Worm (Caenorhabditis elegans) whole organism, L4 larva: ENCODE data around the gene F30B5.11.

Experiments used
- R02D3.7 ChIP-seq: fragments of 150-350 bp; sonication (generic microtip); optimal IDR thresholded peaks from 3 replicates; lab custom pipeline; 2014; ENCODE audit warnings: missing biosample characterization, missing genetic modification characterization
- T20F7.1 ChIP-seq: fragments of 200-800 bp; sonication (Bioruptor generic); optimal IDR thresholded peaks from 2 replicates; lab custom pipeline; 2018; ENCODE audit warnings: mild to moderate bottlenecking, missing genetic modification characterization, missing compliant biosample characterization
- Y48G9A.11 ChIP-seq: fragments of 200-800 bp; sonication (Bioruptor generic); IDR thresholded peaks from 2 replicates; pipeline ENCODE4 v1.3.6; 2022; ENCODE audit warnings: missing genetic modification reagents, missing genetic modification characterization, missing compliant biosample characterization
- aha-1 ChIP-seq: fragments of 150-350 bp; peaks from one replicate; lab custom pipeline; 2014; ENCODE audit warnings: missing biosample characterization, missing genetic modification characterization
- ama-1 ChIP-seq: fragments of 150-350 bp; optimal IDR thresholded peaks from 2 replicates; lab custom pipeline; 2014; ENCODE audit warnings: inconsistent platforms, mixed read lengths
- ceh-28 ChIP-seq: fragments of 150-350 bp; optimal IDR thresholded peaks from 2 replicates; lab custom pipeline; 2014; ENCODE audit warnings: missing biosample characterization, missing genetic modification reagents, missing genetic modification characterization
- ceh-32 ChIP-seq: sonication (generic microtip); optimal IDR thresholded peaks from 2 replicates; lab custom pipeline; 2016; ENCODE audit warnings: mild to moderate bottlenecking, missing genetic modification characterization, missing compliant biosample characterization; ENCODE audit not compliant: poor library complexity
- ceh-82 ChIP-seq: sonication (generic microtip); optimal IDR thresholded peaks from 2 replicates; lab custom pipeline; 2017; ENCODE audit warnings: missing biosample characterization, missing genetic modification characterization
- ces-1 ChIP-seq: fragments of 150-350 bp; sonication (generic microtip); optimal IDR thresholded peaks from 4 replicates; lab custom pipeline; 2014; ENCODE audit warnings: missing biosample characterization, missing genetic modification reagents, missing genetic modification characterization
- cey-2 ChIP-seq: sonication (generic microtip); optimal IDR thresholded peaks from 3 replicates; lab custom pipeline; 2017; ENCODE audit warnings: missing genetic modification characterization, mild to moderate bottlenecking, missing compliant biosample characterization, antibody characterized with exemption, borderline replicate concordance; ENCODE audit not compliant: insufficient read depth
- daf-12 ChIP-seq: fragments of 150-350 bp; optimal IDR thresholded peaks from 2 replicates; lab custom pipeline; 2014; ENCODE audit warnings: missing biosample characterization, missing genetic modification reagents, missing genetic modification characterization
- daf-16 ChIP-seq, 3 experiments: sonication (generic microtip); optimal IDR thresholded peaks; 2 replicates each; lab custom pipeline; 2016 to 2017; ENCODE audit warnings: missing genetic modification characterization in 3 of 3, missing genetic modification reagents in 3 of 3, mild to moderate bottlenecking in 2 of 3, missing compliant biosample characterization in 2 of 3, missing biosample characterization in 1 of 3, moderate library complexity in 1 of 3
- daf-19 ChIP-seq: fragments of 200-800 bp; sonication (Bioruptor generic); conservative IDR thresholded peaks from 2 replicates; pipeline ENCODE4 v1.3.6; 2022; ENCODE audit warnings: missing genetic modification characterization, missing compliant biosample characterization
- daf-8 ChIP-seq: fragments of 200-800 bp; sonication (Bioruptor generic); IDR thresholded peaks from 2 replicates; pipeline ENCODE4 v1.3.6; 2022; ENCODE audit warnings: missing genetic modification characterization, missing compliant biosample characterization
- dmd-6 ChIP-seq: fragments of 200-800 bp; sonication (Bioruptor generic); IDR thresholded peaks from 2 replicates; pipeline ENCODE4 v1.3.6; 2022; ENCODE audit warnings: missing genetic modification reagents, missing genetic modification characterization, missing compliant biosample characterization
- dpl-1 ChIP-seq: fragments of 150-350 bp; optimal IDR thresholded peaks from 2 replicates; lab custom pipeline; 2014; ENCODE audit warnings: missing biosample characterization, missing genetic modification reagents, missing genetic modification characterization
- duxl-1 ChIP-seq: sonication (generic microtip); optimal IDR thresholded peaks from 2 replicates; lab custom pipeline; 2016; ENCODE audit warnings: mild to moderate bottlenecking, missing genetic modification characterization, moderate library complexity, missing compliant biosample characterization; ENCODE audit not compliant: poor library complexity
- dve-1 ChIP-seq: sonication (generic microtip); optimal IDR thresholded peaks from 2 replicates; lab custom pipeline; 2017; ENCODE audit warnings: antibody characterized with exemption, mild to moderate bottlenecking, missing genetic modification characterization, missing compliant biosample characterization; ENCODE audit not compliant: insufficient read depth
- fkh-10 ChIP-seq: fragments of 150-350 bp; optimal IDR thresholded peaks from 2 replicates; lab custom pipeline; 2014; ENCODE audit warnings: missing biosample characterization, missing genetic modification reagents, missing genetic modification characterization
- hif-1 ChIP-seq, 2 experiments: sonication (generic microtip); optimal IDR thresholded peaks; 2 replicates each; lab custom pipeline; 2016 to 2017; ENCODE audit warnings: missing compliant biosample characterization in 2 of 2, missing genetic modification characterization in 2 of 2, missing genetic modification reagents in 2 of 2, missing genotype in 2 of 2, mild to moderate bottlenecking in 1 of 2
- hlh-11 ChIP-seq: fragments of 200-800 bp; sonication (Bioruptor generic); optimal IDR thresholded peaks from 2 replicates; lab custom pipeline; 2018; ENCODE audit warnings: mild to moderate bottlenecking, missing genetic modification characterization, missing compliant biosample characterization
- hlh-30 ChIP-seq: sonication (generic microtip); optimal IDR thresholded peaks from 2 replicates; lab custom pipeline; 2017; ENCODE audit warnings: antibody characterized with exemption, mild to moderate bottlenecking, missing genetic modification characterization, missing compliant biosample characterization; ENCODE audit not compliant: insufficient read depth
- hmg-1.1 ChIP-seq: fragments of 200-800 bp; sonication (Bioruptor generic); IDR thresholded peaks from 2 replicates; pipeline ENCODE4 v1.3.6; 2022; ENCODE audit warnings: missing genetic modification reagents, missing genetic modification characterization, missing compliant biosample characterization
- lin-1 ChIP-seq: fragments of 200-800 bp; sonication (Bioruptor generic); IDR thresholded peaks from 2 replicates; pipeline ENCODE4 v1.3.6; 2022; ENCODE audit warnings: missing genetic modification reagents, missing genetic modification characterization, missing compliant biosample characterization
- lin-13 ChIP-seq: fragments of 150-350 bp; optimal IDR thresholded peaks from 2 replicates; lab custom pipeline; 2014; ENCODE audit warnings: missing biosample characterization, missing genetic modification reagents, missing genetic modification characterization
- lin-38 ChIP-seq: fragments of 200-800 bp; sonication (Bioruptor generic); IDR thresholded peaks from 2 replicates; pipeline ENCODE4 v1.3.6; 2022; ENCODE audit warnings: missing genetic modification reagents, missing genetic modification characterization, missing compliant biosample characterization
- lsy-2 ChIP-seq, 2 experiments: fragments of 150-350 bp in 1 of 2; sonication (generic microtip) in 1 of 2; optimal IDR thresholded peaks; 2 replicates each; lab custom pipeline; 2014 to 2017; ENCODE audit warnings: missing biosample characterization in 2 of 2, missing genetic modification characterization in 2 of 2
- mdl-1 ChIP-seq, 2 experiments: fragments of 150-350 bp in 1 of 2; sonication (generic microtip) in 1 of 2; optimal IDR thresholded peaks; 2 replicates each; lab custom pipeline; 2014 to 2017; ENCODE audit warnings: missing biosample characterization in 2 of 2, missing genetic modification characterization in 2 of 2
- mdt-29 ChIP-seq: fragments of 200-800 bp; sonication (Bioruptor generic); IDR thresholded peaks from 2 replicates; pipeline ENCODE4 v1.3.6; 2022; ENCODE audit warnings: missing genetic modification reagents, missing genetic modification characterization, missing compliant biosample characterization
- mep-1 ChIP-seq: fragments of 150-350 bp; sonication (generic microtip); optimal IDR thresholded peaks from 3 replicates; lab custom pipeline; 2014; ENCODE audit warnings: missing biosample characterization, missing genetic modification characterization
- mes-2 ChIP-seq: sonication (generic microtip); optimal IDR thresholded peaks from 2 replicates; lab custom pipeline; 2016; ENCODE audit warnings: missing genotype, mild to moderate bottlenecking, missing genetic modification characterization, missing compliant biosample characterization; ENCODE audit not compliant: poor library complexity, severe bottlenecking
- mxl-3 ChIP-seq: fragments of 200-800 bp; sonication (Bioruptor generic); optimal IDR thresholded peaks from 2 replicates; lab custom pipeline; 2018; ENCODE audit warnings: mild to moderate bottlenecking, missing genetic modification characterization, missing compliant biosample characterization
- nhr-10 ChIP-seq: fragments of 150-350 bp; optimal IDR thresholded peaks from 2 replicates; lab custom pipeline; 2014; ENCODE audit warnings: missing biosample characterization, missing genetic modification characterization
- nhr-11 ChIP-seq: fragments of 150-350 bp; optimal IDR thresholded peaks from 2 replicates; lab custom pipeline; 2014; ENCODE audit warnings: missing biosample characterization, missing genetic modification characterization
- nhr-111 ChIP-seq: fragments of 200-800 bp; sonication (Bioruptor generic); optimal IDR thresholded peaks from 2 replicates; lab custom pipeline; 2018; ENCODE audit warnings: mild to moderate bottlenecking, missing genetic modification characterization, missing compliant biosample characterization
- nhr-28 ChIP-seq: fragments of 150-350 bp; optimal IDR thresholded peaks from 2 replicates; lab custom pipeline; 2014; ENCODE audit warnings: missing biosample characterization, missing genetic modification characterization
- nhr-48 ChIP-seq: sonication (generic microtip); optimal IDR thresholded peaks from 2 replicates; lab custom pipeline; 2016; ENCODE audit warnings: mild to moderate bottlenecking, missing genetic modification characterization, missing compliant biosample characterization
- nhr-6 ChIP-seq: fragments of 150-350 bp; optimal IDR thresholded peaks from 2 replicates; lab custom pipeline; 2014; ENCODE audit warnings: missing biosample characterization, missing genetic modification characterization
- pha-4 ChIP-seq, 2 experiments: fragments of 150-350 bp in 1 of 2; fragments of 200-800 bp in 1 of 2; sonication (Bioruptor generic) in 1 of 2; IDR thresholded peaks in 1 of 2; optimal IDR thresholded peaks in 1 of 2; 2 replicates each; pipeline versions ENCODE4 v1.3.6 to Lab custom; 2014 to 2022; ENCODE audit warnings: missing genetic modification characterization in 2 of 2, missing genetic modification reagents in 2 of 2, missing biosample characterization in 1 of 2, missing compliant biosample characterization in 1 of 2
- pqm-1 ChIP-seq: sonication (generic microtip); optimal IDR thresholded peaks from 2 replicates; lab custom pipeline; 2017; ENCODE audit warnings: missing biosample characterization, missing genetic modification characterization
- rbr-2 ChIP-seq: sonication (generic microtip); optimal IDR thresholded peaks from 2 replicates; lab custom pipeline; 2016; ENCODE audit warnings: missing genotype, missing genetic modification characterization, missing compliant biosample characterization
- snpc-4 ChIP-seq: fragments of 150-350 bp; optimal IDR thresholded peaks from 2 replicates; lab custom pipeline; 2014; ENCODE audit warnings: missing biosample characterization, missing genetic modification characterization
- spr-1 ChIP-seq: sonication (generic microtip); optimal IDR thresholded peaks from 2 replicates; lab custom pipeline; 2016; ENCODE audit warnings: mild to moderate bottlenecking, missing genetic modification characterization, missing compliant biosample characterization
- spr-3 ChIP-seq: fragments of 200-800 bp; sonication (Bioruptor generic); optimal IDR thresholded peaks from 2 replicates; lab custom pipeline; 2018; ENCODE audit warnings: mild to moderate bottlenecking, missing genetic modification characterization, missing compliant biosample characterization
- tag-97 ChIP-seq: fragments of 200-800 bp; sonication (Bioruptor generic); IDR thresholded peaks from 2 replicates; pipeline ENCODE4 v1.3.6; 2022; ENCODE audit warnings: missing genetic modification characterization, missing compliant biosample characterization
- unc-130 ChIP-seq: sonication (generic microtip); optimal IDR thresholded peaks from 2 replicates; lab custom pipeline; 2016; ENCODE audit warnings: missing genetic modification reagents, missing genetic modification characterization, missing compliant biosample characterization
- unc-62 ChIP-seq, 3 experiments: fragments of 150-350 bp in 1 of 3; sonication (generic microtip); optimal IDR thresholded peaks in 2 of 3; peaks in 1 of 3; 1 replicate in 1 of 3; 2 replicates in 2 of 3; lab custom pipeline; 2014 to 2017; ENCODE audit warnings: missing biosample characterization in 3 of 3, missing genetic modification characterization in 3 of 3, missing genetic modification reagents in 3 of 3, missing genotype in 1 of 3
- zfp-2 ChIP-seq: sonication (generic microtip); optimal IDR thresholded peaks from 2 replicates; lab custom pipeline; 2016; ENCODE audit warnings: mild to moderate bottlenecking, missing genetic modification characterization, missing compliant biosample characterization

The F30B5.11 gene

ce11 chrIV:4215349-4215748 lies 4.5 kb downstream of the F30B5.11 start:
- TF ChIP-seq nhr-10 (tag; lab: Kevin White, UChicago) (peak; percentile 60), mdl-1 (tag; optimal IDR thresholded peaks at IDR 0.05; lab: Kevin White, UChicago) (peak; percentile 19 to 90), mep-1 (peak; percentile 80), duxl-1 (tag; lab: Kevin White, UChicago) (peak; percentile 18), lsy-2 (tag; optimal IDR thresholded peaks at IDR 0.05; lab: Kevin White, UChicago) (peak; percentile 47 to 78), daf-12 (tag; lab: Kevin White, UChicago) (no peak), snpc-4 (tag; lab: Kevin White, UChicago) (no peak), ceh-82 (tag; lab: Kevin White, UChicago) (no peak), daf-19 (GFP tag; lab: Robert Waterston, UW) (no peak), aha-1 (tag; lab: Kevin White, UChicago) (peak; percentile 37), unc-62 (GFP tag; optimal IDR thresholded peaks at IDR 0.05 in 1 of 2; lab: Kevin White, UChicago) (peak in 1 of 2 experiments; percentile 96), unc-62 (tag; optimal IDR thresholded peaks at IDR 0.05; lab: Kevin White, UChicago) (no peak), hmg-1.1 (GFP tag; lab: Robert Waterston, UW) (peak; percentile 50; the same call in 1 of the 2 replicates), hif-1 (tag; optimal IDR thresholded peaks at IDR 0.05; lab: Kevin White, UChicago) (peak in 1 of 2 experiments; percentile 57), dpl-1 (GFP tag; lab: Kevin White, UChicago) (peak; percentile 36), ama-1 (lab: Kevin White, UChicago) (no peak), mxl-3 (peak; percentile 85), lin-13 (peak; percentile 9), fkh-10 (GFP tag; lab: Kevin White, UChicago) (peak; percentile 28), rbr-2 (peak; percentile 46), nhr-48 (tag; lab: Kevin White, UChicago) (peak; percentile 37), mes-2 (peak; percentile 35), nhr-11 (peak; percentile 28), Y48G9A.11 (no peak), nhr-28 (tag; lab: Kevin White, UChicago) (peak; percentile 90), hlh-11 (tag; lab: Kevin White, UChicago) (peak; percentile 80), spr-1 (tag; lab: Kevin White, UChicago) (no peak), daf-16 (GFP tag; optimal IDR thresholded peaks at IDR 0.05; lab: Kevin White, UChicago) (no peak), daf-16 (tag; optimal IDR thresholded peaks at IDR 0.05; lab: Kevin White, UChicago) (peak; percentile 88), lin-38 (0 out of 2 replicates have a peak, but pooled peaks have one; percentile 33), dmd-6 (GFP tag; lab: Robert Waterston, UW) (peak; percentile 53), ceh-32 (tag; lab: Kevin White, UChicago) (no peak), hlh-30 (tag; lab: Kevin White, UChicago) (peak; percentile 91), tag-97 (GFP tag; lab: Robert Waterston, UW) (0 out of 2 replicates have a peak, but pooled peaks have one; percentile 44), pha-4 (GFP tag; IDR thresholded peaks at IDR 0.05; lab: Robert Waterston, UW) (no peak), pha-4 (tag; optimal IDR thresholded peaks at IDR 0.05; lab: Kevin White, UChicago) (peak; percentile 88), lin-1 (GFP tag; lab: Robert Waterston, UW) (no peak), nhr-6 (tag; lab: Kevin White, UChicago) (peak; percentile 39), dve-1 (tag; lab: Kevin White, UChicago) (peak; percentile 82)

DNA sequence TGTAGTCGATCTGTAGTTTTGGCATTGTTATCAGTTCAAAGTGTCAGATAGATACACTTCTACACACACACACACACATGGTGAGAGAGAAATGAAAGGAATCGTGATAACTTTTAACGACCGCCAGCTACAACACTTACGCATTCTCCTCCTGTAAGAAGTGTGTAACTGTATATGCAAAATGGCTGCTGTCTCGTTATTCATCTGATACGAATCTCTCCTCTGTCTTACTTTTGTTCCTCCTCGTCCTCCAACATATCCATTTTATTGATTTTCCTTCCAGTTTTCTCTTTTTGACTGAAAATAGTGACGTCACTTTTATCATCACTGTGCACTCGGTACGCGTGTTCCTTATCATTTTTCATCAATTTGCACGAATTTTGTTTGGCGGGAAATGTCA lies 7.2 kb downstream of the F30B5.11 start:
- TF ChIP-seq daf-8 (GFP tag; lab: Robert Waterston, UW) (no peak), mdt-29 (GFP tag; lab: Robert Waterston, UW) (no peak), tag-97 (GFP tag; lab: Robert Waterston, UW) (no peak), ceh-28 (no peak), ces-1 (GFP tag; lab: Kevin White, UChicago) (no peak), fkh-10 (GFP tag; lab: Kevin White, UChicago) (no peak), R02D3.7 (tag; lab: Kevin White, UChicago) (no peak), pqm-1 (tag; lab: Kevin White, UChicago) (peak; percentile 44), spr-3 (GFP tag; lab: Kevin White, UChicago) (no peak), unc-130 (no peak), zfp-2 (no peak), T20F7.1 (GFP tag; lab: Kevin White, UChicago) (no peak), pha-4 (GFP tag; IDR thresholded peaks at IDR 0.05; lab: Robert Waterston, UW) (no peak), pha-4 (tag; optimal IDR thresholded peaks at IDR 0.05; lab: Kevin White, UChicago) (no peak), dpl-1 (GFP tag; lab: Kevin White, UChicago) (no peak), nhr-111 (GFP tag; lab: Kevin White, UChicago) (no peak), nhr-11 (no peak), cey-2 (no peak), lsy-2 (tag; optimal IDR thresholded peaks at IDR 0.05; lab: Kevin White, UChicago) (peak in 1 of 2 experiments; percentile 6)
